Fruit fly (Drosophila melanogaster) whole organism, embryonic: ENCODE measurements around the gene Evi5.

Source experiments
- BtbVII ChIP-seq: fragments of 200-800 bp; sonication (Bioruptor generic); optimal IDR thresholded peaks from 3 replicates; lab custom pipeline; 2017; ENCODE audit warnings: missing biosample characterization, mild to moderate bottlenecking, missing genetic modification characterization
- CG11085 ChIP-seq: fragments of 200-800 bp; sonication (Bioruptor generic); IDR thresholded peaks from 2 replicates; pipeline ENCODE4 v1.3.6; 2022; ENCODE audit warnings: missing biosample characterization, missing genetic modification characterization
- CG11093 ChIP-seq: fragments of 200-800 bp; sonication (Bioruptor generic); IDR thresholded peaks from 3 replicates; pipeline ENCODE4 v1.3.6; 2022; ENCODE audit warnings: missing biosample characterization, missing genetic modification characterization
- CG11695 ChIP-seq: fragments of 200-800 bp; sonication (Bioruptor generic); IDR thresholded peaks from 3 replicates; pipeline ENCODE4 v1.3.6; 2022; ENCODE audit warnings: missing biosample characterization, missing genetic modification characterization
- CG12744 ChIP-seq: fragments of 200-800 bp; sonication (Bioruptor generic); optimal IDR thresholded peaks from 2 replicates; lab custom pipeline; 2016; ENCODE audit warnings: missing biosample characterization, missing genetic modification characterization
- CG13424 ChIP-seq: fragments of 200-800 bp; sonication (Bioruptor generic); optimal IDR thresholded peaks from 2 replicates; lab custom pipeline; 2019; ENCODE audit warnings: missing biosample characterization, mild to moderate bottlenecking, missing genetic modification characterization, moderate library complexity
- CG13624 ChIP-seq: fragments of 200-800 bp; sonication (Bioruptor generic); optimal IDR thresholded peaks from 2 replicates; lab custom pipeline; 2016; ENCODE audit warnings: missing biosample characterization, missing genetic modification characterization
- CG15011 ChIP-seq: fragments of 200-800 bp; sonication (Bioruptor generic); optimal IDR thresholded peaks from 3 replicates; lab custom pipeline; 2018; ENCODE audit warnings: missing biosample characterization, mild to moderate bottlenecking, missing genetic modification characterization
- CG15269 ChIP-seq: fragments of 200-800 bp; sonication (Bioruptor generic); optimal IDR thresholded peaks from 2 replicates; lab custom pipeline; 2018; ENCODE audit warnings: missing biosample characterization, mild to moderate bottlenecking, missing genetic modification characterization, moderate library complexity
- CG1603 ChIP-seq: fragments of 200-800 bp; sonication (Bioruptor generic); optimal IDR thresholded peaks from 2 replicates; lab custom pipeline; 2019; ENCODE audit warnings: missing biosample characterization, mild to moderate bottlenecking, missing genetic modification characterization, moderate library complexity
- CG16813 ChIP-seq: fragments of 200-800 bp; sonication (Bioruptor generic); IDR thresholded peaks from 3 replicates; pipeline ENCODE4 v1.3.6; 2022; ENCODE audit warnings: missing biosample characterization, missing genetic modification characterization; ENCODE audit not compliant: partially characterized antibody
- CG1792 ChIP-seq: fragments of 200-800 bp; sonication (Bioruptor generic); optimal IDR thresholded peaks from 2 replicates; lab custom pipeline; 2016; ENCODE audit warnings: missing biosample characterization, missing genetic modification characterization
- CG4282 ChIP-seq: fragments of 200-800 bp; sonication (Bioruptor generic); optimal IDR thresholded peaks from 2 replicates; lab custom pipeline; 2016; ENCODE audit warnings: missing biosample characterization, missing genetic modification characterization
- CG4617 ChIP-seq: fragments of 200-800 bp; sonication (Bioruptor generic); optimal IDR thresholded peaks from 3 replicates; lab custom pipeline; 2016; ENCODE audit warnings: missing biosample characterization, missing genetic modification characterization, borderline replicate concordance
- CG6854 ChIP-seq: fragments of 200-800 bp; sonication (Bioruptor generic); optimal IDR thresholded peaks from 3 replicates; lab custom pipeline; 2017; ENCODE audit warnings: missing biosample characterization, mild to moderate bottlenecking, missing genetic modification characterization
- CG7745 ChIP-seq: fragments of 200-800 bp; sonication (Bioruptor generic); optimal IDR thresholded peaks from 2 replicates; lab custom pipeline; 2018; ENCODE audit warnings: missing biosample characterization, mild to moderate bottlenecking, missing genetic modification characterization, moderate library complexity
- CG9932 ChIP-seq: fragments of 200-800 bp; sonication (Bioruptor generic); IDR thresholded peaks from 2 replicates; pipeline ENCODE4 v1.3.6; 2022; ENCODE audit warnings: missing biosample characterization, missing genetic modification characterization
- Dref ChIP-seq: fragments of 200-800 bp; sonication (Bioruptor generic); IDR thresholded peaks from 2 replicates; pipeline ENCODE4 v1.3.6; 2022; ENCODE audit warnings: missing biosample characterization, missing genetic modification characterization
- Fer1 ChIP-seq: fragments of 200-800 bp; sonication (Bioruptor generic); optimal IDR thresholded peaks from 2 replicates; lab custom pipeline; 2017; ENCODE audit warnings: missing biosample characterization, mild to moderate bottlenecking, missing genetic modification characterization
- HmgZ ChIP-seq: fragments of 200-800 bp; sonication (Bioruptor generic); optimal IDR thresholded peaks from 2 replicates; lab custom pipeline; 2018; ENCODE audit warnings: missing biosample characterization, mild to moderate bottlenecking, missing genetic modification characterization
- Jarid2 ChIP-seq: fragments of 200-800 bp; sonication (Bioruptor generic); optimal IDR thresholded peaks from 3 replicates; lab custom pipeline; 2017; ENCODE audit warnings: mild to moderate bottlenecking, missing biosample characterization, missing genetic modification reagents, missing genetic modification characterization
- Meics ChIP-seq: fragments of 200-800 bp; sonication (Bioruptor generic); optimal IDR thresholded peaks from 2 replicates; lab custom pipeline; 2017; ENCODE audit warnings: missing biosample characterization, mild to moderate bottlenecking, missing genetic modification characterization
- Mrtf ChIP-seq: fragments of 200-800 bp; sonication (Bioruptor generic); IDR thresholded peaks from 3 replicates; pipeline ENCODE4 v1.3.6; 2022; ENCODE audit warnings: missing biosample characterization, missing genetic modification characterization
- NC2β ChIP-seq: fragments of 200-800 bp; sonication (Bioruptor generic); optimal IDR thresholded peaks from 2 replicates; lab custom pipeline; 2016; ENCODE audit warnings: missing biosample characterization, missing genetic modification characterization
- NFAT ChIP-seq: fragments of 200-800 bp; sonication (Bioruptor generic); IDR thresholded peaks from 2 replicates; pipeline ENCODE4 v1.3.6; 2022; ENCODE audit warnings: missing biosample characterization, missing genetic modification characterization
- NK7.1 ChIP-seq: fragments of 200-800 bp; sonication (Bioruptor generic); optimal IDR thresholded peaks from 3 replicates; lab custom pipeline; 2016; ENCODE audit warnings: missing biosample characterization, missing genetic modification characterization
- Oaz ChIP-seq: fragments of 200-800 bp; sonication (Bioruptor generic); IDR thresholded peaks from 2 replicates; pipeline ENCODE4 v1.3.6; 2022; ENCODE audit warnings: missing biosample characterization, missing genetic modification characterization
- Spps ChIP-seq: fragments of 200-800 bp; sonication (Bioruptor generic); optimal IDR thresholded peaks from 2 replicates; lab custom pipeline; 2018; ENCODE audit warnings: missing biosample characterization, mild to moderate bottlenecking, missing genetic modification characterization
- Trl ChIP-seq, 3 experiments: fragments of >200 bp in 2 of 3; fragments of 200-800 bp in 1 of 3; sonication (Bioruptor generic) in 1 of 3; optimal IDR thresholded peaks; 2 replicates in 1 of 3; 3 replicates in 2 of 3; lab custom pipeline; 2016 to 2017; ENCODE audit warnings: missing biosample characterization in 1 of 3, missing genetic modification characterization in 1 of 3
- ap ChIP-seq: fragments of 200-800 bp; sonication (Bioruptor generic); IDR thresholded peaks from 2 replicates; pipeline ENCODE4 v1.3.6; 2022; ENCODE audit warnings: missing biosample characterization, missing genetic modification characterization
- bigmax ChIP-seq: fragments of 200-800 bp; sonication (Bioruptor generic); optimal IDR thresholded peaks from 2 replicates; lab custom pipeline; 2018; ENCODE audit warnings: missing biosample characterization, mild to moderate bottlenecking, missing genetic modification characterization
- caup ChIP-seq: fragments of 200-800 bp; sonication (Bioruptor generic); optimal IDR thresholded peaks from 3 replicates; lab custom pipeline; 2017; ENCODE audit warnings: missing biosample characterization, mild to moderate bottlenecking, missing genetic modification characterization, moderate library complexity; ENCODE audit not compliant: severe bottlenecking
- chm ChIP-seq: fragments of 200-800 bp; sonication (Bioruptor generic); IDR thresholded peaks from 2 replicates; pipeline ENCODE4 v1.3.6; 2022; ENCODE audit warnings: missing biosample characterization, missing genetic modification characterization
- dmrt11E ChIP-seq: fragments of 200-800 bp; sonication (Bioruptor generic); optimal IDR thresholded peaks from 3 replicates; lab custom pipeline; 2018; ENCODE audit warnings: missing biosample characterization, mild to moderate bottlenecking, missing genetic modification characterization, moderate library complexity
- fd3F ChIP-seq: fragments of 200-800 bp; sonication (Bioruptor generic); optimal IDR thresholded peaks from 2 replicates; lab custom pipeline; 2018; ENCODE audit warnings: missing biosample characterization, mild to moderate bottlenecking, missing genetic modification characterization, moderate library complexity
- fd96Cb ChIP-seq: fragments of 200-800 bp; sonication (Bioruptor generic); optimal IDR thresholded peaks from 2 replicates; lab custom pipeline; 2018; ENCODE audit warnings: missing biosample characterization, mild to moderate bottlenecking, missing genetic modification characterization, moderate library complexity
- ham ChIP-seq: fragments of 200-800 bp; sonication (Bioruptor generic); IDR thresholded peaks from 2 replicates; pipeline ENCODE4 v1.3.6; 2022; ENCODE audit warnings: missing biosample characterization, missing genetic modification characterization
- her ChIP-seq: fragments of 200-800 bp; sonication (Bioruptor generic); optimal IDR thresholded peaks from 2 replicates; lab custom pipeline; 2016; ENCODE audit warnings: missing biosample characterization, missing genetic modification characterization
- mam ChIP-seq: fragments of 200-800 bp; sonication (Bioruptor generic); optimal IDR thresholded peaks from 3 replicates; lab custom pipeline; 2016; ENCODE audit warnings: missing biosample characterization, missing genetic modification characterization
- nau ChIP-seq: fragments of 200-800 bp; sonication (Bioruptor generic); optimal IDR thresholded peaks from 3 replicates; lab custom pipeline; 2017; ENCODE audit warnings: missing biosample characterization, mild to moderate bottlenecking, missing genetic modification characterization, missing genetic modification reagents
- pan ChIP-seq, 4 experiments: fragments of >200 bp in 3 of 4; fragments of 200-800 bp in 1 of 4; sonication (Bioruptor generic) in 1 of 4; optimal IDR thresholded peaks in 3 of 4; IDR thresholded peaks in 1 of 4; 2 replicates each; pipeline versions ENCODE4 v1.3.6 to Lab custom; 2017 to 2022; ENCODE audit warnings: missing biosample characterization in 2 of 4, missing genetic modification characterization in 2 of 4, mixed read lengths in 1 of 4
- prd ChIP-seq, 3 experiments: fragments of >200 bp in 2 of 3; fragments of 200-800 bp in 1 of 3; sonication (Bioruptor generic) in 1 of 3; optimal IDR thresholded peaks in 2 of 3; IDR thresholded peaks in 1 of 3; 2 replicates in 2 of 3; 3 replicates in 1 of 3; pipeline versions ENCODE4 v1.3.6 to Lab custom; 2017 to 2022; ENCODE audit warnings: missing biosample characterization in 1 of 3, missing genetic modification characterization in 1 of 3
- sna ChIP-seq: fragments of 200-800 bp; sonication (Bioruptor generic); IDR thresholded peaks from 2 replicates; pipeline ENCODE4 v1.3.6; 2022; ENCODE audit warnings: missing biosample characterization, missing genetic modification characterization; ENCODE audit not compliant: partially characterized antibody
- tap ChIP-seq: fragments of 200-800 bp; optimal IDR thresholded peaks from 3 replicates; lab custom pipeline; 2019; ENCODE audit warnings: missing biosample characterization, mild to moderate bottlenecking, missing genetic modification characterization, moderate library complexity
- ttk ChIP-seq: fragments of 200-800 bp; sonication (Bioruptor generic); IDR thresholded peaks from 2 replicates; pipeline ENCODE4 v2.1.2; 2022; ENCODE audit warnings: missing biosample characterization, missing genetic modification characterization

The Evi5 gene

dm6 chrX:11391364-11391915, 62.7 kb downstream of the Evi5 start (continued):
- TF ChIP-seq CG13624 (GFP tag; lab: Kevin White, UChicago) (no peak), CG15011 (GFP tag; lab: Kevin White, UChicago) (peak; percentile 14), CG1792 (GFP tag; lab: Kevin White, UChicago) (peak; percentile 44), CG12744 (GFP tag; lab: Kevin White, UChicago) (no peak), mam (GFP tag; lab: Kevin White, UChicago) (peak; percentile 19), caup (GFP tag; lab: Kevin White, UChicago) (peak; percentile 52), Trl (optimal IDR thresholded peaks at IDR 0.05; lab: Kevin White, UChicago) (no peak), Trl (GFP tag; optimal IDR thresholded peaks at IDR 0.05; lab: Kevin White, UChicago) (peak; percentile 1), sna (GFP tag; lab: Robert Waterston, UW) (no peak), Oaz (peak; percentile 57), pan (optimal IDR thresholded peaks at IDR 0.05; lab: Kevin White, UChicago) (no peak), pan (GFP tag; optimal IDR thresholded peaks at IDR 0.05 in 1 of 2, IDR thresholded peaks at IDR 0.05 in 1 of 2) (peak in 1 of 2 experiments; percentile 76), fd3F (peak; percentile 46), CG11093 (GFP tag; lab: Robert Waterston, UW) (0 out of 3 replicates have a peak, but pooled peaks have one; percentile 36), chm (GFP tag; lab: Robert Waterston, UW) (0 out of 2 replicates have a peak, but pooled peaks have one; percentile 55), CG16813 (GFP tag; lab: Robert Waterston, UW) (no peak), CG13424 (tag; lab: Kevin White, UChicago) (peak; percentile 44), CG4282 (GFP tag; lab: Kevin White, UChicago) (no peak), CG15269 (tag; lab: Kevin White, UChicago) (peak; percentile 70), ap (GFP tag; lab: Robert Waterston, UW) (0 out of 2 replicates have a peak, but pooled peaks have one; percentile 43), ttk (peak; percentile 42), Fer1 (peak; percentile 1), fd96Cb (tag; lab: Kevin White, UChicago) (peak; percentile 32), HmgZ (tag; lab: Kevin White, UChicago) (peak; percentile 26), Mrtf (GFP tag; lab: Robert Waterston, UW) (peak; percentile 68; the same call in 2 of the 3 replicates), NFAT (GFP tag; lab: Robert Waterston, UW) (peak; percentile 68; the same call in 1 of the 2 replicates)

dm6 chrX:11390625-11391363, 63.4 kb downstream of the Evi5 start:
- TF ChIP-seq CG6854 (peak; percentile 35), Jarid2 (GFP tag; lab: Kevin White, UChicago) (peak; percentile 24), BtbVII (GFP tag; lab: Kevin White, UChicago) (peak; percentile 52), NK7.1 (GFP tag; lab: Kevin White, UChicago) (peak; percentile 4), CG16813 (GFP tag; lab: Robert Waterston, UW) (no peak), NC2β (GFP tag; lab: Kevin White, UChicago) (peak; percentile 72), CG7745 (tag; lab: Kevin White, UChicago) (no peak), Meics (GFP tag; lab: Kevin White, UChicago) (peak; percentile 79), bigmax (GFP tag; lab: Kevin White, UChicago) (no peak), Oaz (peak; percentile 63), CG11085 (GFP tag; lab: Robert Waterston, UW) (peak; percentile 70), her (GFP tag; lab: Kevin White, UChicago) (peak; percentile 77), prd (optimal IDR thresholded peaks at IDR 0.05; lab: Kevin White, UChicago) (no peak), prd (GFP tag; IDR thresholded peaks at IDR 0.05; lab: Robert Waterston, UW) (peak; percentile 92), dmrt11E (tag; lab: Kevin White, UChicago) (peak; percentile 55), nau (GFP tag; lab: Kevin White, UChicago) (peak; percentile 34), Dref (GFP tag; lab: Robert Waterston, UW) (0 out of 2 replicates have a peak, but pooled peaks have one; percentile 3), tap (tag; lab: Kevin White, UChicago) (peak; percentile 49), ham (GFP tag; lab: Robert Waterston, UW) (peak; percentile 67; the same call in 1 of the 2 replicates), CG1603 (tag; lab: Kevin White, UChicago) (peak; percentile 92), CG9932 (GFP tag; lab: Robert Waterston, UW) (peak; percentile 91), CG13624 (GFP tag; lab: Kevin White, UChicago) (peak; percentile 85), CG4617 (GFP tag; lab: Kevin White, UChicago) (peak; percentile 55), CG11695 (GFP tag; lab: Robert Waterston, UW) (peak; percentile 72), Spps (tag; lab: Kevin White, UChicago) (no peak)
